Fruit fly (Drosophila melanogaster) whole organism, prepupa: ENCODE measurements around the gene CG45603.

Source experiments
- CG10631 ChIP-seq: fragments of 200-800 bp; sonication (Bioruptor generic); optimal IDR thresholded peaks from 2 replicates; lab custom pipeline; 2016; ENCODE audit warnings: missing biosample characterization, missing genetic modification characterization
- CG10669 ChIP-seq: fragments of 200-800 bp; sonication (Bioruptor generic); optimal IDR thresholded peaks from 3 replicates; lab custom pipeline; 2018; ENCODE audit warnings: missing biosample characterization, mild to moderate bottlenecking, missing genetic modification characterization, moderate library complexity
- CG11902 ChIP-seq: fragments of 200-800 bp; sonication (Bioruptor generic); optimal IDR thresholded peaks from 3 replicates; lab custom pipeline; 2016; ENCODE audit warnings: missing biosample characterization, missing genetic modification characterization
- CG1621 ChIP-seq: fragments of 200-800 bp; sonication (Bioruptor generic); optimal IDR thresholded peaks from 3 replicates; lab custom pipeline; 2018; ENCODE audit warnings: missing biosample characterization, mild to moderate bottlenecking, missing genetic modification characterization
- CG3032 ChIP-seq: fragments of 200-800 bp; optimal IDR thresholded peaks from 2 replicates; lab custom pipeline; 2019; ENCODE audit warnings: missing biosample characterization, mild to moderate bottlenecking, missing genetic modification characterization, moderate library complexity
- CG32006 ChIP-seq: fragments of 200-800 bp; sonication (Bioruptor generic); optimal IDR thresholded peaks from 3 replicates; lab custom pipeline; 2017; ENCODE audit warnings: missing biosample characterization, mild to moderate bottlenecking, missing genetic modification characterization
- CG3919 ChIP-seq: fragments of 200-800 bp; sonication (Bioruptor generic); optimal IDR thresholded peaks from 3 replicates; lab custom pipeline; 2016; ENCODE audit warnings: missing biosample characterization, missing genetic modification characterization
- CG4318 ChIP-seq: fragments of 200-800 bp; sonication (Bioruptor generic); optimal IDR thresholded peaks from 3 replicates; lab custom pipeline; 2017; ENCODE audit warnings: missing biosample characterization, mild to moderate bottlenecking, missing genetic modification characterization
- CG6163 ChIP-seq: fragments of 200-800 bp; sonication (Bioruptor generic); IDR thresholded peaks from 3 replicates; pipeline ENCODE4 v1.3.6; 2022; ENCODE audit warnings: missing biosample characterization, missing genetic modification characterization
- CG6792 ChIP-seq: fragments of 200-800 bp; sonication (Bioruptor generic); optimal IDR thresholded peaks from 3 replicates; lab custom pipeline; 2016; ENCODE audit warnings: missing biosample characterization, missing genetic modification characterization
- CG7368 ChIP-seq: fragments of 200-800 bp; sonication (Bioruptor generic); optimal IDR thresholded peaks from 3 replicates; lab custom pipeline; 2016; ENCODE audit warnings: missing biosample characterization, missing genetic modification characterization
- CG9139 ChIP-seq: fragments of 200-800 bp; sonication (Bioruptor generic); optimal IDR thresholded peaks from 3 replicates; lab custom pipeline; 2017; ENCODE audit warnings: missing biosample characterization, mild to moderate bottlenecking, missing genetic modification characterization
- Eip75B ChIP-seq: fragments of 200-800 bp; sonication (Bioruptor generic); optimal IDR thresholded peaks from 3 replicates; lab custom pipeline; 2016; ENCODE audit warnings: missing biosample characterization, missing genetic modification characterization
- Eip78C ChIP-seq: fragments of 200-800 bp; sonication (Bioruptor generic); peaks from one replicate; lab custom pipeline; 2016; ENCODE audit warnings: missing biosample characterization, missing genetic modification characterization
- Ets21C ChIP-seq: fragments of 200-800 bp; sonication (Bioruptor generic); optimal IDR thresholded peaks from 3 replicates; lab custom pipeline; 2016; ENCODE audit warnings: missing biosample characterization, missing genetic modification characterization
- Ets96B ChIP-seq: fragments of 200-800 bp; optimal IDR thresholded peaks from 2 replicates; lab custom pipeline; 2019; ENCODE audit warnings: missing biosample characterization, mild to moderate bottlenecking, missing genetic modification characterization, moderate library complexity
- Hr38 ChIP-seq: sonication (Bioruptor generic); optimal IDR thresholded peaks from 2 replicates; lab custom pipeline; 2016; ENCODE audit warnings: missing biosample characterization, missing genetic modification characterization
- Hr39 ChIP-seq: fragments of 200-800 bp; sonication (Bioruptor generic); optimal IDR thresholded peaks from 2 replicates; lab custom pipeline; 2016; ENCODE audit warnings: missing biosample characterization, missing genetic modification characterization
- Hr4 ChIP-seq: fragments of 200-800 bp; sonication (Bioruptor generic); optimal IDR thresholded peaks from 3 replicates; lab custom pipeline; 2016; ENCODE audit warnings: missing biosample characterization, missing genetic modification characterization
- Lpt ChIP-seq: fragments of 200-800 bp; sonication (Bioruptor generic); optimal IDR thresholded peaks from 3 replicates; lab custom pipeline; 2016; ENCODE audit warnings: missing biosample characterization, missing genetic modification characterization
- Met ChIP-seq: fragments of 200-800 bp; sonication (Bioruptor generic); optimal IDR thresholded peaks from 3 replicates; lab custom pipeline; 2016; ENCODE audit warnings: missing biosample characterization, missing genetic modification characterization
- Smox ChIP-seq: fragments of 200-800 bp; sonication (Bioruptor generic); optimal IDR thresholded peaks from 3 replicates; lab custom pipeline; 2016; ENCODE audit warnings: missing biosample characterization, missing genetic modification characterization
- Sox102F ChIP-seq: fragments of 200-800 bp; sonication (Bioruptor generic); optimal IDR thresholded peaks from 2 replicates; lab custom pipeline; 2016; ENCODE audit warnings: missing biosample characterization, mild to moderate bottlenecking, missing genetic modification characterization
- Sox14 ChIP-seq: fragments of 200-800 bp; sonication (Bioruptor generic); optimal IDR thresholded peaks from 3 replicates; lab custom pipeline; 2016; ENCODE audit warnings: missing biosample characterization, missing genetic modification characterization
- Sox15 ChIP-seq: fragments of 200-800 bp; sonication (Bioruptor generic); optimal IDR thresholded peaks from 3 replicates; lab custom pipeline; 2016; ENCODE audit warnings: missing biosample characterization, missing genetic modification characterization
- dsx ChIP-seq: fragments of 200-800 bp; optimal IDR thresholded peaks from 3 replicates; lab custom pipeline; 2019; ENCODE audit warnings: missing biosample characterization, mild to moderate bottlenecking, missing genetic modification characterization, moderate library complexity; ENCODE audit not compliant: poor library complexity, severe bottlenecking
- fd59A ChIP-seq: fragments of 200-800 bp; sonication (Bioruptor generic); optimal IDR thresholded peaks from 2 replicates; lab custom pipeline; 2017; ENCODE audit warnings: missing biosample characterization, mild to moderate bottlenecking, missing genetic modification characterization, missing genetic modification reagents
- fkh ChIP-seq: fragments of 200-800 bp; sonication (Bioruptor generic); optimal IDR thresholded peaks from 3 replicates; lab custom pipeline; 2017; ENCODE audit warnings: missing biosample characterization, mild to moderate bottlenecking, missing genetic modification characterization, moderate library complexity
- lz ChIP-seq: fragments of 200-800 bp; sonication (Bioruptor generic); optimal IDR thresholded peaks from 3 replicates; lab custom pipeline; 2016; ENCODE audit warnings: missing biosample characterization, missing genetic modification characterization
- net ChIP-seq: fragments of 200-800 bp; sonication (Bioruptor generic); optimal IDR thresholded peaks from 3 replicates; lab custom pipeline; 2016; ENCODE audit warnings: missing biosample characterization, missing genetic modification characterization
- pdm3 ChIP-seq: fragments of 200-800 bp; sonication (Bioruptor generic); optimal IDR thresholded peaks from 3 replicates; lab custom pipeline; 2016; ENCODE audit warnings: missing biosample characterization, missing genetic modification characterization
- salr ChIP-seq, 2 experiments: fragments of 200-800 bp; sonication (Bioruptor generic); optimal IDR thresholded peaks; 3 replicates each; lab custom pipeline; 2016 to 2018; ENCODE audit warnings: missing biosample characterization in 2 of 2, missing genetic modification characterization in 2 of 2, mild to moderate bottlenecking in 1 of 2
- spab ChIP-seq: fragments of 200-800 bp; sonication (Bioruptor generic); optimal IDR thresholded peaks from 2 replicates; lab custom pipeline; 2017; ENCODE audit warnings: missing biosample characterization, mild to moderate bottlenecking, missing genetic modification characterization, missing genetic modification reagents
- svp ChIP-seq: fragments of 200-800 bp; sonication (Bioruptor generic); peaks from one replicate; lab custom pipeline; 2016; ENCODE audit warnings: missing biosample characterization, missing genetic modification characterization
- topi ChIP-seq: fragments of 200-800 bp; sonication (Bioruptor generic); optimal IDR thresholded peaks from 3 replicates; lab custom pipeline; 2016; ENCODE audit warnings: missing biosample characterization, missing genetic modification characterization

The CG45603 gene

DNA sequence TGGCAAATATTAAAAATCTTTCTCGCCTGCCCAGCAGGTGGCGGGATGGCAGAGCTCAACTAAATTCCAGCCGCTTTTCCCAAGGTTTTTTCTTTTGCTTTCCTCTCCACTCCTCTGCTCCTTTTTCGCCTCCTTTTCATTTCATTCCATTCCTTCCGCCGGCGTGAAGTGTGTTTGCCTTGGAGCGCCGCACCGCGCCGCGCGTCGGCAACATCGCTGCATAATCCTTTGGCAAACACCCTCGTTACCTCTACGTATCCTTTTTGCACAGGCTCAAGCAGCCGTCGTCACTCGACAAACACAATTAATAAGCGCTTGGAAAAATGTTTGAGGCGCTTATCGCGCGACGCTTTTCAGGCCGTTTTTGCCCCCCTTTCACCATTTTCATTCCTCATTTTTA is 8.4 kb upstream of the CG45603 start:
- TF ChIP-seq CG10669 (GFP tag; lab: Kevin White, UChicago) (no peak), salr (GFP tag; optimal IDR thresholded peaks at IDR 0.05; lab: Kevin White, UChicago) (no peak)

DNA sequence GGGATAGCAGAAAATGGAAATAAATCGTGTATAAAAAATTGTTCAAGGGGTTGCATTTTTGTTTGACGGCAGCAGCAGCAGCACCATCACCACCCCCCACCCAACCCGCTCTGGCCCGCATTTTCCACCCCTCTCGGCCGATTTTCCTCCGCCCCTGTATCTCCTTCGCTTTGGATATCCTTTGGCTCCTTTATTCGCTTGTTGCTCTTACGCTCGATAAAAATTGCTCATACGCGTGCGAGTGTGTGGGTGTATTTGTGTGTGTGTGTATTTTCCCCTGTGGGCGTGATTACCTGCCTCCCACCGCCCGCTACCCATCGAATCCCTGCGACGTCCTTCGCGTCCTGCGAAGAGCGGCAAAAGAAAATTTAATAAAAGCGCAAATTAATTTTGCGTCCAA is 6.2 kb upstream of the CG45603 start:
- TF ChIP-seq CG1621 (tag; lab: Kevin White, UChicago): no peak
- TF ChIP-seq CG4318 (GFP tag; lab: Kevin White, UChicago): no peak
- no peak for TF ChIP-seq Sox14
- no peak for TF ChIP-seq CG10631
- no peak for TF ChIP-seq CG11902
- TF ChIP-seq CG3032 (tag; lab: Kevin White, UChicago): no peak
- no peak for TF ChIP-seq Ets96B
- TF ChIP-seq Met (GFP tag; lab: Kevin White, UChicago): no peak
- TF ChIP-seq CG9139: no peak
- TF ChIP-seq Sox102F (GFP tag; lab: Kevin White, UChicago): no peak

DNA sequence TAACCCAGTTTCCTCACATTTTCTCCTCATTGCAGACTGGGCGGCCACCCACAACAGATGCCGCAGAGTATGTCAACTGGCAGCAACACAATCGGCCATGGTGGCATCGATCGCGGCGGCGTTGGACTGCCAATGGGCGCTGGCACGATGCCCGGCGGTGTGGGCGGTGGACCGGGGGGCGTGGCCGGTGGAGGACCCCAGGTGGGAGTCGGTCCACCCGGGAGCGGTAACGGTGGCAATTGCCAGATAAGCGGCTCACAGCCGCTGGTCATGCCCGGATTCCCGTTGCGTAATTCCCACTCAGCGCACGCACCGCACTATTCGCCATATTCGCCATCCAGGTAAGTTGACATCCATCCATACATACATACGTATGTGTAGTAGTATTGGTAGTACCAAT is 535 bp upstream of the CG45603 start:
- TF ChIP-seq net (GFP tag; lab: Kevin White, UChicago): no peak
- no peak for TF ChIP-seq CG3032 (tag; lab: Kevin White, UChicago)
- TF ChIP-seq pdm3 (GFP tag; lab: Kevin White, UChicago): no peak
- no peak for TF ChIP-seq CG10669 (GFP tag; lab: Kevin White, UChicago)
- TF ChIP-seq CG6163 (GFP tag; lab: Robert Waterston, UW): no peak
- no peak for TF ChIP-seq dsx (GFP tag; lab: Kevin White, UChicago)
- TF ChIP-seq CG32006: no peak
- no peak for TF ChIP-seq CG7368 (GFP tag; lab: Kevin White, UChicago)
- no peak for TF ChIP-seq svp (GFP tag; lab: Kevin White, UChicago)
- TF ChIP-seq Lpt (GFP tag; lab: Kevin White, UChicago): no peak
- TF ChIP-seq lz (GFP tag; lab: Kevin White, UChicago): no peak
- no peak for TF ChIP-seq Hr38
- TF ChIP-seq topi: no peak
- no peak for TF ChIP-seq CG11902
- TF ChIP-seq Hr4 (GFP tag; lab: Kevin White, UChicago): no peak
- TF ChIP-seq Ets21C (GFP tag; lab: Kevin White, UChicago): no peak
- no peak for TF ChIP-seq Smox
- TF ChIP-seq Eip78C (GFP tag; lab: Kevin White, UChicago): no peak
- TF ChIP-seq CG3919: no peak
- TF ChIP-seq, all 60 proteins: peak for 0

DNA sequence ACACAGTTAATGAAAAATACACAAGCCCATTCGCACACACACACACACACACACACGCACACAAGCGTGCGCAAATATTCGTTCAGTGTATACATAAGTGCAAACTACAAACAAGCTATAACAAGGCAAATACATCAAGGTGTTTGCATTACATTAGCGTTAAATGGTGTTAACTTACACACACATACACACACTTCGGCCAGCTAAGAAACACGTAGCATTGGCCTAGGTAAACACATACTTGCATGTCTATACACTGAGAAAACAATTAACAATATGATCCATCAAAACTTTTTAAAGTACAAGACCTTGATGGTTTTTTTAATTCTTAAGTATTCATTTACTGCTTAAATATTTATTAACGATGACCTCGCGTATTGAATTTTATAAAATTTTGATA is 2.2 kb downstream of the CG45603 start:
- TF ChIP-seq fd59A (GFP tag; lab: Kevin White, UChicago): no peak
- TF ChIP-seq fkh (GFP tag; lab: Kevin White, UChicago): peak; percentile 18

DNA sequence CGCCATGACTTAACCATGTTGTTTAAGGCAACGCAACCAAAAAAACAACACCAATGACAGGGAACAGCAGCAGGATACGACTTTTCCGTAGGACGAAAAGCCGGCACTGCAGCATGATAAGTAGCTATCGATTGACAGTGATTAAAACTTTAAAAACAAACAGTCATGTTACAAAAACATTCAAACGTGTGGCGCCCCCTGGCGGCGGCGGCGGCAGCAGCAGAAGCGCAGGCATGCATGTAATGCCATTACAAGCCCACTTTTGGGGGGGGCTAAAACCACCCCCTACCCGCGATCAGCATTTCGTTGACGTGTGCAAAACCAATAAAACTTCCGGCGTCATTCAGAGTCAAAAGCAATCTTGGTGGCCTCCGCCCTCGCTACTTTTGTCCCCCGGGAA is 18.0 kb downstream of the CG45603 start:
- TF ChIP-seq CG7368 (GFP tag; lab: Kevin White, UChicago): no peak
- TF ChIP-seq CG10669 (GFP tag; lab: Kevin White, UChicago): no peak
- no peak for TF ChIP-seq Sox15 (GFP tag; lab: Kevin White, UChicago)
- TF ChIP-seq spab: no peak
- no peak for TF ChIP-seq CG10631
- no peak for TF ChIP-seq topi
- TF ChIP-seq, all 60 proteins: peak for 0

DNA sequence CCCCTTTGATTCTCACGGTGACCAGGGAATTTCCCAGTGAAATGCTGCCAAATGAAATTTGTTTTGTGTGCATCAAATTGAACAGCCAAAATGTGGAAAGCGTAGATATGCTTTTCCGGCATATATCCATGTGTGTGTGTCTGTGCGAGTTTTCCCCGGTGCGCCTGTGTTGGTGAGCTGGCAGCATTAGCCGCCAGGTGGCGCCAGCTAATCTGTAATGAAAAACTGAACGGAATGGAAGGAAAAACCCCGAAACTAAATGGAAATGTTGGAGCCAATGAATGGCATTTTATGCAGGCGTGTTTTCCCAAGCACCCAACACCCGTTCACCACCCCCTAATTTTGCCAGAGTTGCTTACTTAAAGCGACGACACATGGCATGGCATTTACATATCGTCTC is 32.1 kb downstream of the CG45603 start:
- no peak for TF ChIP-seq Eip75B
- no peak for TF ChIP-seq CG1621 (tag; lab: Kevin White, UChicago)
- TF ChIP-seq Hr39 (GFP tag; lab: Kevin White, UChicago): no peak
- no peak for TF ChIP-seq Hr4 (GFP tag; lab: Kevin White, UChicago)
- TF ChIP-seq CG6792 (GFP tag; lab: Kevin White, UChicago): no peak
